Fruit fly (Drosophila melanogaster) whole organism, pupa: Measurements from ENCODE around the gene bgm.

Experiments
- CG10348 ChIP-seq: fragments of 200-800 bp; sonication (Bioruptor generic); IDR thresholded peaks from 2 replicates; pipeline ENCODE4 v1.3.6; 2022; ENCODE audit warnings: missing biosample characterization, missing genetic modification characterization
- CG12605 ChIP-seq: fragments of 200-800 bp; sonication (Bioruptor generic); IDR thresholded peaks from 2 replicates; pipeline ENCODE4 v1.3.6; 2022; ENCODE audit warnings: missing biosample characterization, missing genetic modification characterization
- CG13204 ChIP-seq: fragments of 200-800 bp; sonication (Bioruptor generic); optimal IDR thresholded peaks from 2 replicates; lab custom pipeline; 2018; ENCODE audit warnings: missing biosample characterization, mild to moderate bottlenecking, missing genetic modification characterization, moderate library complexity
- CG14655 ChIP-seq: fragments of 200-800 bp; sonication (Bioruptor generic); optimal IDR thresholded peaks from 3 replicates; lab custom pipeline; 2017; ENCODE audit warnings: mild to moderate bottlenecking, missing biosample characterization, missing genetic modification reagents, missing genetic modification characterization
- CG15710 ChIP-seq: fragments of 200-800 bp; sonication (Bioruptor generic); optimal IDR thresholded peaks from 2 replicates; lab custom pipeline; 2018; ENCODE audit warnings: missing biosample characterization, mild to moderate bottlenecking, missing genetic modification characterization, moderate library complexity
- CG17806 ChIP-seq: fragments of 200-800 bp; sonication (Bioruptor generic); optimal IDR thresholded peaks from 2 replicates; lab custom pipeline; 2018; ENCODE audit warnings: missing biosample characterization, mild to moderate bottlenecking, missing genetic modification characterization, moderate library complexity
- CG32121 ChIP-seq: fragments of 200-800 bp; sonication (Bioruptor generic); IDR thresholded peaks from 2 replicates; pipeline ENCODE4 v1.3.6; 2022; ENCODE audit warnings: missing biosample characterization, missing genetic modification characterization
- CG34367 ChIP-seq: fragments of 200-800 bp; sonication (Bioruptor generic); optimal IDR thresholded peaks from 2 replicates; lab custom pipeline; 2018; ENCODE audit warnings: missing biosample characterization, mild to moderate bottlenecking, missing genetic modification characterization
- CG4496 ChIP-seq: fragments of 200-800 bp; sonication (Bioruptor generic); IDR thresholded peaks from 3 replicates; pipeline ENCODE4 v1.3.6; 2022; ENCODE audit warnings: missing biosample characterization, missing genetic modification characterization
- CG8159 ChIP-seq: fragments of 200-800 bp; sonication (Bioruptor generic); optimal IDR thresholded peaks from 3 replicates; lab custom pipeline; 2018; ENCODE audit warnings: missing biosample characterization, mild to moderate bottlenecking, missing genetic modification characterization, moderate library complexity
- CG8301 ChIP-seq: fragments of 200-800 bp; sonication (Bioruptor generic); optimal IDR thresholded peaks from 2 replicates; lab custom pipeline; 2018; ENCODE audit warnings: missing biosample characterization, mild to moderate bottlenecking, missing genetic modification characterization
- CG9948 ChIP-seq: fragments of 200-800 bp; sonication (Bioruptor generic); optimal IDR thresholded peaks from 2 replicates; lab custom pipeline; 2018; ENCODE audit warnings: missing biosample characterization, mild to moderate bottlenecking, missing genetic modification characterization, moderate library complexity
- D1 ChIP-seq: fragments of 200-800 bp; sonication (Bioruptor generic); optimal IDR thresholded peaks from 2 replicates; lab custom pipeline; 2018; ENCODE audit warnings: missing biosample characterization, mild to moderate bottlenecking, missing genetic modification characterization, moderate library complexity
- EcR ChIP-seq: fragments of 200-800 bp; sonication (Bioruptor generic); optimal IDR thresholded peaks from 3 replicates; lab custom pipeline; 2019; ENCODE audit warnings: missing biosample characterization, missing genetic modification characterization, mild to moderate bottlenecking, moderate library complexity, missing genetic modification reagents
- Ets98B ChIP-seq: fragments of 200-800 bp; sonication (Bioruptor generic); IDR thresholded peaks from 2 replicates; pipeline ENCODE4 v1.3.6; 2022; ENCODE audit warnings: missing biosample characterization, missing genetic modification characterization
- Pif1A ChIP-seq: fragments of 200-800 bp; sonication (Bioruptor generic); optimal IDR thresholded peaks from 3 replicates; lab custom pipeline; 2016; ENCODE audit warnings: missing biosample characterization, missing genetic modification characterization
- Pif1B ChIP-seq: fragments of 200-800 bp; sonication (Bioruptor generic); optimal IDR thresholded peaks from 3 replicates; lab custom pipeline; 2016; ENCODE audit warnings: missing biosample characterization, missing genetic modification characterization
- Snoo ChIP-seq: fragments of 200-800 bp; sonication (Bioruptor generic); optimal IDR thresholded peaks from 3 replicates; lab custom pipeline; 2017; ENCODE audit warnings: missing biosample characterization, mild to moderate bottlenecking, missing genetic modification characterization, inconsistent platforms
- fd96Ca ChIP-seq: fragments of 200-800 bp; sonication (Bioruptor generic); IDR thresholded peaks from 3 replicates; pipeline ENCODE4 v1.3.6; 2022; ENCODE audit warnings: missing biosample characterization, missing genetic modification characterization
- gl ChIP-seq: fragments of 200-800 bp; sonication (Bioruptor generic); optimal IDR thresholded peaks from 2 replicates; lab custom pipeline; 2018; ENCODE audit warnings: missing biosample characterization, mild to moderate bottlenecking, missing genetic modification characterization
- rn ChIP-seq: fragments of 200-800 bp; sonication (Bioruptor generic); IDR thresholded peaks from 2 replicates; pipeline ENCODE4 v1.3.6; 2022; ENCODE audit warnings: missing biosample characterization, missing genetic modification characterization

Gene bgm

DNA sequence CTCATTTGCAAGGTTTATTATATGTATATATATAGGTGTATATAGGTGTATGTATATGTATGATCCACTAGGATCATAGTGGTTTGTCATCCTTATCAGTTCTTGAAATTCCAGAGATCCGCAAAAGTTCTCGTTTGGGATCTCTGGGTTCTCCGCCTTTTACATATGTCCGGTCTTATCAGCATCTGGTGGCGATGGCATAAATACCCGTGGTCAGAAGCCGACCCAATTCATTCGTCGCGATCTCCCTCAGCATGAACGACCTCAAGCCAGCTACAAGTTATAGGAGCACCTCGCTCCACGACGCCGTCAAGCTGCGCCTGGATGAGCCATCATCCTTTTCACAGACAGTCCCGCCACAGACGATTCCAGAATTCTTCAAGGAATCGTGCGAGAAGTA is 14.0 kb downstream of the bgm start, which contains the start of gene hll:
Gene hll (plus strand): TSS at position 224 of the 400 bp plus-strand sequence.
- TF ChIP-seq CG32121 (no peak), Pif1A (GFP tag; lab: Kevin White, UChicago) (no peak), CG34367 (tag; lab: Kevin White, UChicago) (no peak), CG8159 (tag; lab: Kevin White, UChicago) (no peak), CG14655 (GFP tag; lab: Kevin White, UChicago) (no peak), CG9948 (tag; lab: Kevin White, UChicago) (no peak), CG12605 (GFP tag; lab: Robert Waterston, UW) (no peak), fd96Ca (GFP tag; lab: Robert Waterston, UW) (no peak), CG8301 (no peak), gl (tag; lab: Kevin White, UChicago) (no peak), Pif1B (GFP tag; lab: Kevin White, UChicago) (no peak)

DNA sequence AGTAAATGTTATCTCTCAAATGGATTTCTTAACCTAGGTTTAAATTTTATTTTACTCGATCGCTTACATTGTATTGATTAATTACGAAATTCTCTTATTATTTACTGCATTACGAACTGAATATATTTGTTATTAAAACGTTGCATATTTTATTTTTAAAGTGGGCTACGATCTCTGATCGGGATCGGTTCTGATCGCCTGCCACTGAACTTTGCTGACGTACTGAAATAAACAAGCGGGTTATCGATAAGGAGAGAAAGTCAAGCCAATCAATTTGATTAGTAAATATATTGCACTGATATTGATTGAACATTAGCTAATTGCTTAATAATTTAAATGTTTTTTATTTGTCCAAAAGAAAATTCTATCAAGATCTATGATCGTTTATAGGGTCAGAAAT is 16.4 kb downstream of the bgm start:
- no peak for TF ChIP-seq Ets98B (GFP tag; lab: Robert Waterston, UW)
- no peak for TF ChIP-seq CG32121

DNA sequence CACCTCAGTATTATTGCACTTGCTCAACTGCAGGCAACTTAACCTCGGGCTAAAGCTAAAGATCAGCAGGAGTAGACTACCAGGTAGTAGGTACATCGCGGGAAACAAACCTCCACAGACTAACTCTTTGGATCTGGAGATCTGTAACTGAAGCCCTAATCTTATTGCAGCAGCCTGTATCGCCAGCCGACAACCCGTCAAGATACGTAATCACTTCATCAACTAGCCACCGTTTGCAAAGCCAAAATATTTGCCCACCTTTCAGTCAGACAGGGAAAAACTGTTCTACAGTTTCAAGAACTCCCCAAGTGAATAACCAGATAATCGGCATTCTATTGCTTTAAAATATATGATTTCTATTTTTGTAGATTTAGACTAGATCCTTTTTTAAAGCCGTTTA is 18.6 kb downstream of the bgm start, which contains the start of gene CG18095:
Gene CG18095 (minus strand): TSS at position 101 of the 400 bp plus-strand sequence.
- TF ChIP-seq CG10348 (no peak), CG4496 (GFP tag; lab: Robert Waterston, UW) (no peak), Pif1A (GFP tag; lab: Kevin White, UChicago) (no peak), rn (GFP tag; lab: Robert Waterston, UW) (no peak), Ets98B (GFP tag; lab: Robert Waterston, UW) (no peak), CG8159 (tag; lab: Kevin White, UChicago) (no peak), CG9948 (tag; lab: Kevin White, UChicago) (no peak), CG15710 (tag; lab: Kevin White, UChicago) (no peak), fd96Ca (GFP tag; lab: Robert Waterston, UW) (no peak), Pif1B (GFP tag; lab: Kevin White, UChicago) (no peak), D1 (tag; lab: Kevin White, UChicago) (no peak), CG13204 (GFP tag; lab: Kevin White, UChicago) (no peak)
- TF ChIP-seq, all 21 proteins: peak for 0

DNA sequence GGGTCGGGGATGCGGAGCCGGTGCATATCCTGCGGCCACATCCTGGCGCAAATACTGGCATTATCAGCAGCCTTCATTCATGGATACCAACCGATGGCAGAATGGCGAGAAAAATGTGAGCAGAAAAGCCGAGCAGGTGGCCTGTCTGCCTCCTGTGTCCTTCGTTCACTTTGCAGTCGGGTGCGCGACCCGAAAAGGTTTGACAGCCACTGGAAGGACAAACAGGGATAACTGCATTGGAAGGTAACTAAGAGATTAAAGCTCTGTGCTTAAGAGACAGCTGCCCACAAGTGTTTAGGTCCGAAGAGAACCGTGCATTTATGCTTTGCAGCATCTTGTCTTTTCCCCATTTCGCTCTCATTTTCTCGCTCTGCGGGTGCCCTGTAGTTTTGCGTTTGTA is 25.9 kb downstream of the bgm start:
- TF ChIP-seq CG12605 (GFP tag; lab: Robert Waterston, UW), result no peak
- TF ChIP-seq Pif1A (GFP tag; lab: Kevin White, UChicago), result no peak
- TF ChIP-seq rn (GFP tag; lab: Robert Waterston, UW), result no peak
- no peak for TF ChIP-seq CG8159 (tag; lab: Kevin White, UChicago)
- TF ChIP-seq CG9948 (tag; lab: Kevin White, UChicago), result no peak
- no peak for TF ChIP-seq CG17806 (tag; lab: Kevin White, UChicago)
- TF ChIP-seq CG13204 (GFP tag; lab: Kevin White, UChicago), result no peak
- no peak for TF ChIP-seq Snoo (tag; lab: Kevin White, UChicago)
- TF ChIP-seq CG32121, result no peak
- no peak for TF ChIP-seq CG34367 (tag; lab: Kevin White, UChicago)
- TF ChIP-seq CG14655 (GFP tag; lab: Kevin White, UChicago), result no peak
- TF ChIP-seq CG4496 (GFP tag; lab: Robert Waterston, UW), result no peak
- no peak for TF ChIP-seq gl (tag; lab: Kevin White, UChicago)
- no peak for TF ChIP-seq CG10348
- no peak for TF ChIP-seq Ets98B (GFP tag; lab: Robert Waterston, UW)
- no peak for TF ChIP-seq EcR (GFP tag; lab: Kevin White, UChicago)
- no peak for TF ChIP-seq CG15710 (tag; lab: Kevin White, UChicago)
- TF ChIP-seq fd96Ca (GFP tag; lab: Robert Waterston, UW), result no peak
- no peak for TF ChIP-seq Pif1B (GFP tag; lab: Kevin White, UChicago)

DNA sequence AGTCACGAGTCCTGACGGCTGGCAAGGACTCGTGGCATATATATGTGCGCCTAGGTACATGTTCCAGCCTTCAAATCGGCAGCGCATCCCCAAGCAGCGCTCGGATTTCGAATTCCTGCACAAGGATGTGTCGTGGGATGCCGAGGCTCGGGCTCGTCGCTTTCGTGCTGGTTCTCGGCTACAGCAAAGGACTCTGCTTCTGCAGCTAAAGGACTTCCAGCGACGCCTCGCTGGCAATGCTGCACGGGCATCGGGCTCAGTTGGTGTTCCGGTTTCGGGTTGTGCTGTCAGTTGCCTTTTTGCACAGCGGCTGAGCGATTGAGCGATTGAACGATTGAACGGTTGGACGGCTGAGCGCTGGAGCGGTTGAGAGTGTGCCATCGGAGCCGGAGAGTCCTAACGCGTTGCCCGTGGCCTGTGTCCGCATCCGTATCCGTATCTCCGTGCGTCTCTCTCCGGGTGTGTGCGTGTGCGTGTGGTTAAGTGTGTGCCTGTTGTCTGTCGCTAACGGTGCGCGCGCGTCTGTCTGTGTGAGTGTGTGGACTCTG is 27.2 kb downstream of the bgm start, which contains the start of gene nAChRalpha5:
Gene nAChRalpha5 (plus strand): TSS at position 235 of the 548 bp plus-strand sequence.
- TF ChIP-seq CG9948 (tag; lab: Kevin White, UChicago) (no peak), CG13204 (GFP tag; lab: Kevin White, UChicago) (no peak), CG4496 (GFP tag; lab: Robert Waterston, UW) (no peak), CG12605 (GFP tag; lab: Robert Waterston, UW) (no peak), CG10348 (no peak), gl (tag; lab: Kevin White, UChicago) (no peak), fd96Ca (GFP tag; lab: Robert Waterston, UW) (no peak), CG17806 (tag; lab: Kevin White, UChicago) (no peak), CG8301 (no peak), CG8159 (tag; lab: Kevin White, UChicago) (no peak), Pif1A (GFP tag; lab: Kevin White, UChicago) (no peak), D1 (tag; lab: Kevin White, UChicago) (no peak), Ets98B (GFP tag; lab: Robert Waterston, UW) (no peak), CG34367 (tag; lab: Kevin White, UChicago) (no peak), EcR (GFP tag; lab: Kevin White, UChicago) (no peak), rn (GFP tag; lab: Robert Waterston, UW) (no peak), Snoo (tag; lab: Kevin White, UChicago) (no peak), CG14655 (GFP tag; lab: Kevin White, UChicago) (no peak), CG32121 (no peak)
